Worm (Caenorhabditis elegans): ENCODE measurements around the gene swsn-7.
A peak's percentile ranks its signal among the peaks of the same experiment; 100 is the strongest.

The swsn-7 gene

DNA sequence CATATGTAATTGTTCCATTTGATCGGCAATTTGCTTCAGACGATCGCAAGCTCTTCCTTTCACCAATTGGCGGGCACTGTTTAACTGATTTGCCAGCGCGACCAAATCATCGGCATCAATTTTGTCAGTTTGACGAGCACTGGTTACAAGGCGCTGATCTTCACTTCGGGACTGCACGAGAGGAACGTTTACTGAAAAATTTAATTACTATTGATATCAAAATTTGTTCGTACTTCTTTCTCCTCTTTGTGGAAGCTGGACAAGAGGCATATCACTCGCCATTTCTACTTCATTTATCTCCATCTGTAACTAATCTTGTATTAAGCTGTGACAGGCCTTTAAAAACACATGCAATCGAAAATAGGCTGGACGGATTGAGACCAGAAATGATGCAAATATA, 10.3 kb upstream of the swsn-7 start, which contains the start of gene C08B11.9:
C08B11.9 (minus strand) TSS at position 307 of the 400 bp plus-strand sequence.
- no peak for TF ChIP-seq nhr-28 (tag; optimal IDR thresholded peaks at IDR 0.05)
- TF ChIP-seq egl-27 (tag; optimal IDR thresholded peaks at IDR 0.05) = no peak
- no peak for TF ChIP-seq nfya-1 (tag; optimal IDR thresholded peaks at IDR 0.05; ENCODE audit: insufficient read depth)
- TF ChIP-seq eor-1 (tag; optimal IDR thresholded peaks at IDR 0.05) = no peak
- no peak for TF ChIP-seq R02D3.7 (tag; optimal IDR thresholded peaks at IDR 0.05)

ce11 chrII:8037246-8037645, 9.7 kb upstream of the swsn-7 start, which contains the start of gene arp-6:
TSS of gene arp-6 (minus strand) at chrII:8037346.
- TF ChIP-seq egl-27 (tag; optimal IDR thresholded peaks at IDR 0.05) (no peak), nhr-23 (tag; optimal IDR thresholded peaks at IDR 0.05) (no peak), nhr-25 (tag; optimal IDR thresholded peaks at IDR 0.05) (no peak), mdl-1 (tag; optimal IDR thresholded peaks at IDR 0.05) (no peak), elt-3 (tag; optimal IDR thresholded peaks at IDR 0.05) (no peak), unc-39 (tag; optimal IDR thresholded peaks at IDR 0.05) (no peak), fkh-10 (GFP tag; optimal IDR thresholded peaks at IDR 0.05) (no peak), R02D3.7 (tag; optimal IDR thresholded peaks at IDR 0.05) (no peak)

ce11 chrII:8035667-8036066, 8.1 kb upstream of the swsn-7 start, which contains the start of gene sap-49:
TSS of gene sap-49 (minus strand) at chrII:8035767.
- no peak for TF ChIP-seq nhr-76 (tag; optimal IDR thresholded peaks at IDR 0.05)
- no peak for TF ChIP-seq elt-1 (tag; optimal IDR thresholded peaks at IDR 0.05)
- no peak for TF ChIP-seq egl-5 (tag; optimal IDR thresholded peaks at IDR 0.05)
- no peak for TF ChIP-seq R02D3.7 (tag; optimal IDR thresholded peaks at IDR 0.05)
- no peak for TF ChIP-seq lsy-12 (tag; optimal IDR thresholded peaks at IDR 0.05)
- no peak for TF ChIP-seq nhr-25 (tag; optimal IDR thresholded peaks at IDR 0.05)
- no peak for TF ChIP-seq eor-1 (tag; optimal IDR thresholded peaks at IDR 0.05)
- no peak for TF ChIP-seq unc-39 (tag; optimal IDR thresholded peaks at IDR 0.05)
- no peak for TF ChIP-seq mml-1 (tag; optimal IDR thresholded peaks at IDR 0.05)
- no peak for TF ChIP-seq ceh-82 (tag; optimal IDR thresholded peaks at IDR 0.05)

DNA sequence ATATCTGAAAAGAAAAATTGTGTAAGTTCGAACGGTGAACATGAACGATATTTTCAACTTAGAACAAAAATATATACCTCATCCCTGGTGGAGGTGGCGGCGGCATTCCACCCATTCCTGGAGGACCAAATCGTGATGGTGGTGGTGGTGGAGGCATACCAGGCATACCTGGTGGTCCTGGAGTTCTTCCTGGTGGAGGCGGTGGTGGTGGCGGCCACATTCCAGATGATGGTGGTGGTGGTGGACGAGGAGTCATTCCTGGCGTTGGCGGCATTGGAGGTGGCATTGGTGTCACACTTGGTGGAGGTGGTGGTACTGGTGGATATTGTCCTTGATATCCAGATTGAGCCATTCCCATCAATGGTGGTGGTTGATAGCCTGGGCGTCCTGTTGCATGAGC, 7.1 kb upstream of the swsn-7 start:
- TF ChIP-seq nhr-67 (tag; optimal IDR thresholded peaks at IDR 0.05) = no peak
- no peak for TF ChIP-seq egl-5 (tag; optimal IDR thresholded peaks at IDR 0.05)
- TF ChIP-seq hmg-11 (tag; optimal IDR thresholded peaks at IDR 0.05) = no peak
- TF ChIP-seq nhr-77 (tag; optimal IDR thresholded peaks at IDR 0.05) = no peak
- TF ChIP-seq R02D3.7 (tag; optimal IDR thresholded peaks at IDR 0.05) = no peak
- no peak for TF ChIP-seq ZK546.5 (tag; optimal IDR thresholded peaks at IDR 0.05)
- TF ChIP-seq egl-27 (tag; optimal IDR thresholded peaks at IDR 0.05) = no peak
- TF ChIP-seq zag-1 (tag; optimal IDR thresholded peaks at IDR 0.05) = no peak
- no peak for TF ChIP-seq ceh-16 (tag; optimal IDR thresholded peaks at IDR 0.05)
- TF ChIP-seq aly-2 (tag; optimal IDR thresholded peaks at IDR 0.05) = no peak
- no peak for TF ChIP-seq ceh-82 (tag; optimal IDR thresholded peaks at IDR 0.05)
- no peak for TF ChIP-seq nhr-25 (tag; optimal IDR thresholded peaks at IDR 0.05)
- TF ChIP-seq fos-1 (tag; optimal IDR thresholded peaks at IDR 0.05) = no peak
- TF ChIP-seq fkh-10 (GFP tag; optimal IDR thresholded peaks at IDR 0.05) = no peak
- no peak for TF ChIP-seq unc-39 (tag; optimal IDR thresholded peaks at IDR 0.05)
- TF ChIP-seq snpc-4 (tag; optimal IDR thresholded peaks at IDR 0.05) = no peak
- no peak for TF ChIP-seq elt-3 (tag; optimal IDR thresholded peaks at IDR 0.05)
- no peak for TF ChIP-seq pha-4 (tag; optimal IDR thresholded peaks at IDR 0.05)
- TF ChIP-seq mdl-1 (tag; optimal IDR thresholded peaks at IDR 0.05) = no peak

ce11 chrII:8034008-8034407, 6.4 kb upstream of the swsn-7 start:
- TF ChIP-seq lin-39 (tag; optimal IDR thresholded peaks at IDR 0.05) = no peak
- TF ChIP-seq elt-2 (tag; optimal IDR thresholded peaks at IDR 0.05) = peak; percentile 52

- no peak for TF ChIP-seq ceh-9 (tag; optimal IDR thresholded peaks at IDR 0.05)
- peak; percentile 62 for TF ChIP-seq pqm-1 (tag; optimal IDR thresholded peaks at IDR 0.05)
- TF ChIP-seq elt-2 (tag; optimal IDR thresholded peaks at IDR 0.05) = peak; percentile 87
- TF ChIP-seq nhr-76 (tag; optimal IDR thresholded peaks at IDR 0.05) = no peak
- no peak for TF ChIP-seq hmg-11 (tag; optimal IDR thresholded peaks at IDR 0.05)
- TF ChIP-seq jun-1 (tag; optimal IDR thresholded peaks at IDR 0.05) = no peak
- no peak for TF ChIP-seq nhr-12 (tag; optimal IDR thresholded peaks at IDR 0.05)
- no peak for TF ChIP-seq lin-39 (tag; optimal IDR thresholded peaks at IDR 0.05)
Measured at ce11 chrII:8032657-8033056, 5.1 kb upstream of the swsn-7 start, which contains the start of gene nrf-6. TSS of gene nrf-6 (minus strand) at chrII:8032708.
